Fruit fly (Drosophila melanogaster): ENCODE results near the gene CG14218.
A peak's percentile ranks its signal among the peaks of the same experiment; 100 is the strongest.

- TF ChIP-seq nom (GFP tag; optimal IDR thresholded peaks at IDR 0.05) (no peak), CG6765 (GFP tag; optimal IDR thresholded peaks at IDR 0.05) (no peak), onecut (GFP tag; IDR thresholded peaks at IDR 0.05) (no peak), CG6689 (GFP tag; IDR thresholded peaks at IDR 0.05) (no peak), CG3163 (GFP tag; optimal IDR thresholded peaks at IDR 0.05) (no peak), CG5245 (GFP tag; optimal IDR thresholded peaks at IDR 0.05) (no peak), oc (tag; optimal IDR thresholded peaks at IDR 0.05) (no peak), exex (tag; optimal IDR thresholded peaks at IDR 0.05) (no peak), Dref (GFP tag; IDR thresholded peaks at IDR 0.05) (peak; percentile 84), hth (optimal IDR thresholded peaks at IDR 0.05) (no peak)
Observed at dm6 chrX:19615990-19616663, 34.3 kb upstream of the CG14218 start, which contains the start of gene CG14210.

Data from whole organism, embryonic.